Worm (Caenorhabditis elegans) whole organism, mixed stage, embryonic: ENCODE measurements around the gene nkcc-1.

Source experiments
- ces-1 ChIP-seq: fragments of 150-350 bp; optimal IDR thresholded peaks from 2 replicates; lab custom pipeline; 2014; ENCODE audit warnings: missing biosample characterization, missing genetic modification reagents, missing genetic modification characterization
- elt-1 ChIP-seq: sonication (generic microtip); optimal IDR thresholded peaks from 2 replicates; lab custom pipeline; 2017; ENCODE audit warnings: missing genetic modification characterization, mild to moderate bottlenecking, missing compliant biosample characterization, antibody characterized with exemption, moderate library complexity, borderline replicate concordance; ENCODE audit not compliant: insufficient read depth
- flh-1 ChIP-seq: fragments of 200-800 bp; sonication (Bioruptor generic); optimal IDR thresholded peaks from 2 replicates; lab custom pipeline; 2018; ENCODE audit warnings: mild to moderate bottlenecking, missing genetic modification characterization, moderate library complexity, missing compliant biosample characterization
- ham-2 ChIP-seq: fragments of 200-800 bp; sonication (Bioruptor generic); optimal IDR thresholded peaks from 2 replicates; lab custom pipeline; 2018; ENCODE audit warnings: mild to moderate bottlenecking, missing genetic modification characterization, missing compliant biosample characterization
- lsy-2 ChIP-seq: fragments of 150-350 bp; optimal IDR thresholded peaks from 2 replicates; lab custom pipeline; 2014; ENCODE audit warnings: missing biosample characterization, missing genetic modification characterization
- nhr-237 ChIP-seq: fragments of 150-350 bp; optimal IDR thresholded peaks from 2 replicates; lab custom pipeline; 2014; ENCODE audit warnings: missing biosample characterization, missing genetic modification characterization
- nhr-76 ChIP-seq: sonication (generic microtip); optimal IDR thresholded peaks from 2 replicates; lab custom pipeline; 2017; ENCODE audit warnings: missing biosample characterization, missing genetic modification characterization
- pha-4 ChIP-seq: fragments of 150-350 bp; optimal IDR thresholded peaks from 2 replicates; lab custom pipeline; 2018; ENCODE audit warnings: missing biosample characterization, missing genetic modification reagents, missing genetic modification characterization
- snpc-4 ChIP-seq: fragments of 150-350 bp; optimal IDR thresholded peaks from 2 replicates; lab custom pipeline; 2014; ENCODE audit warnings: missing biosample characterization, missing genetic modification characterization
- tbx-8 ChIP-seq: fragments of 200-800 bp; sonication (Bioruptor generic); optimal IDR thresholded peaks from 2 replicates; lab custom pipeline; 2018; ENCODE audit warnings: mild to moderate bottlenecking, missing genetic modification characterization, moderate library complexity, missing compliant biosample characterization
- unc-120 ChIP-seq: sonication (generic microtip); optimal IDR thresholded peaks from 2 replicates; lab custom pipeline; 2017; ENCODE audit warnings: missing genetic modification characterization, missing compliant biosample characterization; ENCODE audit not compliant: poor library complexity, severe bottlenecking
- unc-62 ChIP-seq: fragments of 150-350 bp; optimal IDR thresholded peaks from 2 replicates; lab custom pipeline; 2014; ENCODE audit warnings: missing biosample characterization, missing genetic modification reagents, missing genetic modification characterization

ce11 chrIV:14077135-14077534 is 46.7 kb downstream of the nkcc-1 start, which contains the start of gene cfp-1:
- TF ChIP-seq ces-1 (GFP tag; lab: Kevin White, UChicago) (no peak), unc-62 (no peak), pha-4 (tag; lab: Kevin White, UChicago) (no peak), snpc-4 (no peak), elt-1 (no peak), flh-1 (GFP tag; lab: Kevin White, UChicago) (no peak), ham-2 (GFP tag; lab: Kevin White, UChicago) (no peak), lsy-2 (tag; lab: Kevin White, UChicago) (no peak), nhr-237 (tag; lab: Kevin White, UChicago) (no peak), nhr-76 (tag; lab: Kevin White, UChicago) (no peak), unc-120 (tag; lab: Kevin White, UChicago) (no peak), tbx-8 (GFP tag; lab: Kevin White, UChicago) (no peak)
